Worm (Caenorhabditis elegans): ENCODE results near the gene C45B11.9.

Gene C45B11.9

ce11 chrV:11029309-11029708 lies 10.8 kb upstream of the C45B11.9 start (continued):
- TF ChIP-seq vab-7 (GFP tag; IDR thresholded peaks at IDR 0.05) (no peak), nhr-237 (tag; optimal IDR thresholded peaks at IDR 0.05) (no peak), php-3 (GFP tag; IDR thresholded peaks at IDR 0.05) (no peak), zfp-3 (GFP tag; conservative IDR thresholded peaks at IDR 0.05) (0 out of 2 replicates have a peak, but pooled peaks have one; percentile 49)

ce11 chrV:11030675-11031074 lies 9.4 kb upstream of the C45B11.9 start:
- TF ChIP-seq nhr-77 (tag; optimal IDR thresholded peaks at IDR 0.05) (no peak), unc-62 (GFP tag; optimal IDR thresholded peaks at IDR 0.05 in 1 of 2) (peak in 1 of 2 experiments; percentile 93), unc-62 (tag; optimal IDR thresholded peaks at IDR 0.05) (no peak)

ce11 chrV:11033241-11033640 lies 6.9 kb upstream of the C45B11.9 start:
- TF ChIP-seq arid-1 (GFP tag; conservative IDR thresholded peaks at IDR 0.05) (no peak), aha-1 (tag) (peak; percentile 72), fkh-10 (GFP tag; optimal IDR thresholded peaks at IDR 0.05) (peak; percentile 11)

- TF ChIP-seq unc-62 (GFP tag; optimal IDR thresholded peaks at IDR 0.05 in 1 of 2) (peak in 1 of 2 experiments; percentile 74), unc-62 (tag; optimal IDR thresholded peaks at IDR 0.05) (no peak), php-3 (GFP tag; IDR thresholded peaks at IDR 0.05) (no peak), ceh-20 (GFP tag; IDR thresholded peaks at IDR 0.05) (0 out of 2 replicates have a peak, but pooled peaks have one; percentile 39), nhr-11 (tag; optimal IDR thresholded peaks at IDR 0.05) (peak; percentile 58)
Measured at ce11 chrV:11034748-11035147, 5.4 kb upstream of the C45B11.9 start, which contains the start of gene pptr-2. pptr-2 (minus strand) TSS chrV:11034931.

- TF ChIP-seq mxl-3 (GFP tag; optimal IDR thresholded peaks at IDR 0.05) (peak; percentile 81), dmd-9 (GFP tag; IDR thresholded peaks at IDR 0.05) (0 out of 2 replicates have a peak, but pooled peaks have one; percentile 49), mdl-1 (tag; optimal IDR thresholded peaks at IDR 0.05) (peak in 1 of 2 experiments; percentile 58), ceh-44 (GFP tag; IDR thresholded peaks at IDR 0.05) (0 out of 2 replicates have a peak, but pooled peaks have one; percentile 11), dpl-1 (GFP tag; optimal IDR thresholded peaks at IDR 0.05) (peak; percentile 65), aly-2 (tag; optimal IDR thresholded peaks at IDR 0.05) (no peak), fkh-10 (GFP tag; optimal IDR thresholded peaks at IDR 0.05) (peak; percentile 90), nhr-11 (tag; optimal IDR thresholded peaks at IDR 0.05) (peak; percentile 71), F37D6.2 (tag; optimal IDR thresholded peaks at IDR 0.05) (peak; percentile 46), F10B5.3 (tag; optimal IDR thresholded peaks at IDR 0.05) (no peak), nhr-25 (tag; optimal IDR thresholded peaks at IDR 0.05; ENCODE audit: borderline replicate concordance, insufficient read depth) (peak; percentile 62), dve-1 (tag; optimal IDR thresholded peaks at IDR 0.05; ENCODE audit: insufficient read depth) (peak; percentile 74), vab-7 (GFP tag; IDR thresholded peaks at IDR 0.05) (peak; percentile 67), lin-38 (GFP tag; IDR thresholded peaks at IDR 0.05) (peak; percentile 95), mes-2 (tag; optimal IDR thresholded peaks at IDR 0.05; ENCODE audit: poor library complexity, severe bottlenecking) (peak; percentile 89), Y48G9A.11 (GFP tag; IDR thresholded peaks at IDR 0.05) (0 out of 2 replicates have a peak, but pooled peaks have one; percentile 45), nhr-6 (tag; optimal IDR thresholded peaks at IDR 0.05) (peak; percentile 10), daf-16 (GFP tag; optimal IDR thresholded peaks at IDR 0.05) (no peak), daf-16 (tag; optimal IDR thresholded peaks at IDR 0.05) (peak; percentile 39), spr-1 (tag; optimal IDR thresholded peaks at IDR 0.05) (no peak), R02D3.7 (tag; optimal IDR thresholded peaks at IDR 0.05) (no peak), nhr-28 (tag; optimal IDR thresholded peaks at IDR 0.05) (peak; percentile 67), F49E8.2 (tag; optimal IDR thresholded peaks at IDR 0.05; ENCODE audit: borderline replicate concordance) (no peak), unc-62 (GFP tag; optimal IDR thresholded peaks at IDR 0.05 in 1 of 2) (peak in 1 of 2 experiments; percentile 52), unc-62 (tag; optimal IDR thresholded peaks at IDR 0.05) (no peak), rbr-2 (tag; optimal IDR thresholded peaks at IDR 0.05) (peak; percentile 68), T20F7.1 (GFP tag; optimal IDR thresholded peaks at IDR 0.05) (peak; percentile 82), hmg-1.1 (GFP tag; IDR thresholded peaks at IDR 0.05) (peak; percentile 63), hif-1 (tag; optimal IDR thresholded peaks at IDR 0.05) (peak in 1 of 2 experiments; percentile 93), nhr-76 (tag; optimal IDR thresholded peaks at IDR 0.05) (no peak), hlh-30 (tag; optimal IDR thresholded peaks at IDR 0.05; ENCODE audit: insufficient read depth) (peak; percentile 57), pha-4 (GFP tag; IDR thresholded peaks at IDR 0.05) (0 out of 2 replicates have a peak, but pooled peaks have one; percentile 8), pha-4 (tag; optimal IDR thresholded peaks at IDR 0.05) (no peak), daf-19 (GFP tag; conservative IDR thresholded peaks at IDR 0.05) (0 out of 2 replicates have a peak, but pooled peaks have one; percentile 44)
Measured at ce11 chrV:11039379-11039954, 653 bp upstream of the C45B11.9 start, which contains the start of gene pak-2. pak-2 (minus strand) TSS chrV:11039429.

All from whole organism, L4 larva.